Fruit fly (Drosophila melanogaster): ENCODE measurements around the gene Boh2.

Boh2 gene

dm6 chr2L:11199068-11199467, 20.2 kb downstream of the Boh2 start (continued):
- TF ChIP-seq B-H1 (GFP tag; IDR thresholded peaks at IDR 0.05) (peak; percentile 15; the same call in 2 of the 3 replicates), pan (optimal IDR thresholded peaks at IDR 0.05) (no peak), pan (GFP tag; optimal IDR thresholded peaks at IDR 0.05 in 1 of 2, IDR thresholded peaks at IDR 0.05 in 1 of 2) (peak in 1 of 2 experiments; percentile 57), D (optimal IDR thresholded peaks at IDR 0.05) (no peak), D (GFP tag; optimal IDR thresholded peaks at IDR 0.05) (no peak), CG32772 (GFP tag; IDR thresholded peaks at IDR 0.05) (peak; percentile 30; the same call in 1 of the 2 replicates), CG6765 (GFP tag; optimal IDR thresholded peaks at IDR 0.05) (no peak), CG17568 (GFP tag; optimal IDR thresholded peaks at IDR 0.05) (peak; percentile 28), CG7928 (GFP tag; optimal IDR thresholded peaks at IDR 0.05) (peak; percentile 2), CG11247 (GFP tag; IDR thresholded peaks at IDR 0.05) (peak; percentile 37; the same call in 1 of the 2 replicates), chn (GFP tag; optimal IDR thresholded peaks at IDR 0.05) (peak; percentile 9), trh (GFP tag; optimal IDR thresholded peaks at IDR 0.05) (no peak), Asciz (GFP tag; optimal IDR thresholded peaks at IDR 0.05) (no peak), Hand (GFP tag; optimal IDR thresholded peaks at IDR 0.05) (no peak), Ets65A (GFP tag) (no peak), CG14441 (GFP tag; IDR thresholded peaks at IDR 0.05) (peak; percentile 65), gsb (GFP tag; IDR thresholded peaks at IDR 0.05) (no peak; the same call in 1 of the 2 replicates), Hr51 (GFP tag; optimal IDR thresholded peaks at IDR 0.05) (peak in 1 of 2 experiments; percentile 31), CG1603 (tag; optimal IDR thresholded peaks at IDR 0.05) (peak; percentile 21), CG6813 (GFP tag; optimal IDR thresholded peaks at IDR 0.05) (no peak), CG4820 (GFP tag; optimal IDR thresholded peaks at IDR 0.05) (no peak), CG9817 (tag; optimal IDR thresholded peaks at IDR 0.05) (peak; percentile 53), Mes4 (GFP tag; optimal IDR thresholded peaks at IDR 0.05) (no peak), CG10274 (GFP tag; optimal IDR thresholded peaks at IDR 0.05) (no peak), Atf-2 (GFP tag; optimal IDR thresholded peaks at IDR 0.05) (no peak), BEAF-32 (GFP tag; optimal IDR thresholded peaks at IDR 0.05) (no peak), CG7556 (GFP tag; optimal IDR thresholded peaks at IDR 0.05) (peak; percentile 56), Fer1 (GFP tag; optimal IDR thresholded peaks at IDR 0.05) (peak; percentile 23), sd (tag; optimal IDR thresholded peaks at IDR 0.05) (peak; percentile 56), psq (GFP tag; optimal IDR thresholded peaks at IDR 0.05) (no peak), CG9932 (GFP tag; IDR thresholded peaks at IDR 0.05) (peak; percentile 87), mirr (GFP tag; optimal IDR thresholded peaks at IDR 0.05) (no peak), tio (GFP tag; optimal IDR thresholded peaks at IDR 0.05) (peak; percentile 31), CG14667 (GFP tag; IDR thresholded peaks at IDR 0.05) (0 out of 2 replicates have a peak, but pooled peaks have one; percentile 35), H15 (GFP tag; IDR thresholded peaks at IDR 0.05) (peak; percentile 50; the same call in 2 of the 3 replicates), CG3281 (GFP tag; optimal IDR thresholded peaks at IDR 0.05) (peak; percentile 65), Sry-β (GFP tag; optimal IDR thresholded peaks at IDR 0.05) (no peak), hkb (optimal IDR thresholded peaks at IDR 0.05) (no peak), hkb (GFP tag; IDR thresholded peaks at IDR 0.05) (peak; percentile 60; the same call in 1 of the 2 replicates), CG5180 (GFP tag; optimal IDR thresholded peaks at IDR 0.05) (no peak), ind (GFP tag; optimal IDR thresholded peaks at IDR 0.05) (peak; percentile 48), CG12659 (GFP tag; optimal IDR thresholded peaks at IDR 0.05) (peak; percentile 66), CG6689 (GFP tag; IDR thresholded peaks at IDR 0.05) (peak; percentile 39; the same call in 1 of the 2 replicates), sc (optimal IDR thresholded peaks at IDR 0.05) (no peak), sc (GFP tag; optimal IDR thresholded peaks at IDR 0.05) (no peak), CG3407 (GFP tag; optimal IDR thresholded peaks at IDR 0.05) (no peak), CG34422 (GFP tag; IDR thresholded peaks at IDR 0.05) (0 out of 3 replicates have a peak, but pooled peaks have one; percentile 7), Doc3 (GFP tag; IDR thresholded peaks at IDR 0.05; ENCODE audit: partially characterized antibody) (no peak), slou (GFP tag; optimal IDR thresholded peaks at IDR 0.05) (no peak), Oaz (GFP tag; IDR thresholded peaks at IDR 0.05) (peak; percentile 38; the same call in 1 of the 2 replicates), CG1792 (GFP tag; optimal IDR thresholded peaks at IDR 0.05) (no peak), HLH3B (GFP tag; IDR thresholded peaks at IDR 0.05) (no peak)

Measured in whole organism, embryonic.